Worm (Caenorhabditis elegans) whole organism, L1 larva: ENCODE measurements around the gene lgc-45.

Experiments
- aha-1 ChIP-seq: fragments of 150-350 bp; optimal IDR thresholded peaks from 2 replicates; lab custom pipeline; 2014; ENCODE audit warnings: missing biosample characterization, missing genetic modification characterization
- alr-1 ChIP-seq: fragments of 200-800 bp; sonication (Bioruptor generic); optimal IDR thresholded peaks from 2 replicates; lab custom pipeline; 2018; ENCODE audit warnings: borderline replicate concordance, mild to moderate bottlenecking, missing genetic modification characterization, missing compliant biosample characterization
- ama-1 ChIP-seq: fragments of 150-350 bp; optimal IDR thresholded peaks from 2 replicates; lab custom pipeline; 2014
- blmp-1 ChIP-seq: fragments of 150-350 bp; optimal IDR thresholded peaks from 2 replicates; lab custom pipeline; 2014; ENCODE audit warnings: missing biosample characterization, missing genetic modification characterization
- ceh-90 ChIP-seq: sonication (generic microtip); optimal IDR thresholded peaks from 2 replicates; lab custom pipeline; 2016; ENCODE audit warnings: missing genetic modification characterization, missing compliant biosample characterization
- dpl-1 ChIP-seq, 3 experiments: fragments of 150-350 bp in 2 of 3; sonication (generic microtip) in 1 of 3; optimal IDR thresholded peaks; 2 replicates each; lab custom pipeline; 2014 to 2017; ENCODE audit warnings: missing biosample characterization in 3 of 3, missing genetic modification characterization in 3 of 3, missing genetic modification reagents in 3 of 3
- efl-3 ChIP-seq: fragments of 200-800 bp; sonication (Bioruptor generic); optimal IDR thresholded peaks from 2 replicates; lab custom pipeline; 2018; ENCODE audit warnings: mild to moderate bottlenecking, missing genetic modification characterization, missing compliant biosample characterization
- egl-13 ChIP-seq: sonication (generic microtip); optimal IDR thresholded peaks from 2 replicates; lab custom pipeline; 2016; ENCODE audit warnings: missing genotype, missing genetic modification reagents, missing genetic modification characterization, missing compliant biosample characterization
- egl-27 ChIP-seq, 2 experiments: fragments of 150-350 bp in 1 of 2; sonication (generic microtip); optimal IDR thresholded peaks; 3 replicates each; lab custom pipeline; 2017 to 2018; ENCODE audit warnings: missing biosample characterization in 2 of 2, missing genetic modification characterization in 2 of 2, missing genetic modification reagents in 2 of 2
- elt-3 ChIP-seq, 6 experiments: fragments of 150-350 bp in 1 of 6; sonication (generic microtip); optimal IDR thresholded peaks; 2 replicates each; lab custom pipeline; 2017 to 2018; ENCODE audit warnings: missing biosample characterization in 6 of 6, missing genetic modification characterization in 6 of 6, inconsistent platforms in 1 of 6
- ets-5 ChIP-seq: fragments of 200-800 bp; sonication (Bioruptor generic); IDR thresholded peaks from 2 replicates; pipeline ENCODE4 v1.3.6; 2022; ENCODE audit warnings: missing genetic modification characterization, missing compliant biosample characterization
- fkh-4 ChIP-seq: sonication (generic microtip); optimal IDR thresholded peaks from 2 replicates; lab custom pipeline; 2016; ENCODE audit warnings: missing compliant biosample characterization, missing genetic modification characterization, borderline replicate concordance
- fkh-8 ChIP-seq: sonication (generic microtip); optimal IDR thresholded peaks from 2 replicates; lab custom pipeline; 2016; ENCODE audit warnings: mild to moderate bottlenecking, missing genetic modification characterization, missing compliant biosample characterization
- grh-1 ChIP-seq: fragments of 200-800 bp; sonication (Bioruptor generic); IDR thresholded peaks from 2 replicates; pipeline ENCODE4 v1.3.6; 2022; ENCODE audit warnings: missing genetic modification reagents, missing genetic modification characterization, missing compliant biosample characterization
- hlh-4 ChIP-seq: sonication (generic microtip); optimal IDR thresholded peaks from 2 replicates; lab custom pipeline; 2016; ENCODE audit warnings: mild to moderate bottlenecking, missing genetic modification characterization, missing compliant biosample characterization
- hpl-2 ChIP-seq: fragments of 150-350 bp; optimal IDR thresholded peaks from 2 replicates; lab custom pipeline; 2014; ENCODE audit warnings: missing biosample characterization, missing genetic modification reagents, missing genetic modification characterization
- irx-1 ChIP-seq: sonication (generic microtip); optimal IDR thresholded peaks from 2 replicates; lab custom pipeline; 2016; ENCODE audit warnings: missing genetic modification characterization, missing compliant biosample characterization
- isw-1 ChIP-seq: fragments of 200-800 bp; sonication (Bioruptor generic); IDR thresholded peaks from 2 replicates; pipeline ENCODE4 v1.3.6; 2022; ENCODE audit warnings: missing genetic modification characterization, missing compliant biosample characterization
- jun-1 ChIP-seq: fragments of 150-350 bp; optimal IDR thresholded peaks from 2 replicates; lab custom pipeline; 2014; ENCODE audit warnings: missing biosample characterization, missing genetic modification reagents, missing genetic modification characterization
- lin-13 ChIP-seq: fragments of 150-350 bp; optimal IDR thresholded peaks from 2 replicates; lab custom pipeline; 2014; ENCODE audit warnings: missing biosample characterization, missing genetic modification reagents, missing genetic modification characterization
- lin-39 ChIP-seq: fragments of 150-350 bp; optimal IDR thresholded peaks from 2 replicates; lab custom pipeline; 2014; ENCODE audit warnings: missing biosample characterization, missing genetic modification reagents, missing genetic modification characterization
- mdl-1 ChIP-seq, 2 experiments: fragments of 150-350 bp; optimal IDR thresholded peaks; 2 replicates each; lab custom pipeline; 2014 to 2017; ENCODE audit warnings: missing biosample characterization in 2 of 2, missing genetic modification characterization in 2 of 2, inconsistent platforms in 1 of 2
- nhr-12 ChIP-seq: sonication (generic microtip); optimal IDR thresholded peaks from 2 replicates; lab custom pipeline; 2017; ENCODE audit warnings: missing biosample characterization, missing genetic modification characterization
- nhr-237 ChIP-seq: fragments of 150-350 bp; optimal IDR thresholded peaks from 2 replicates; lab custom pipeline; 2014; ENCODE audit warnings: missing biosample characterization, missing genetic modification characterization
- nhr-76 ChIP-seq: sonication (generic microtip); optimal IDR thresholded peaks from 2 replicates; lab custom pipeline; 2017; ENCODE audit warnings: missing biosample characterization, missing genetic modification characterization
- nhr-77 ChIP-seq: fragments of 150-350 bp; optimal IDR thresholded peaks from 2 replicates; lab custom pipeline; 2014; ENCODE audit warnings: missing biosample characterization, missing genetic modification characterization
- nhr-84 ChIP-seq: sonication (generic microtip); optimal IDR thresholded peaks from 2 replicates; lab custom pipeline; 2017; ENCODE audit warnings: missing biosample characterization, missing genetic modification characterization
- nhr-90 ChIP-seq: sonication (generic microtip); optimal IDR thresholded peaks from 2 replicates; lab custom pipeline; 2016; ENCODE audit warnings: mild to moderate bottlenecking, missing genetic modification characterization, missing compliant biosample characterization; ENCODE audit not compliant: poor library complexity
- pag-3 ChIP-seq: sonication (generic microtip); optimal IDR thresholded peaks from 2 replicates; lab custom pipeline; 2017; ENCODE audit warnings: missing genetic modification characterization, mild to moderate bottlenecking, missing compliant biosample characterization, antibody characterized with exemption, borderline replicate concordance; ENCODE audit not compliant: insufficient read depth
- pax-3 ChIP-seq: fragments of 200-800 bp; sonication (Bioruptor generic); optimal IDR thresholded peaks from 2 replicates; lab custom pipeline; 2018; ENCODE audit warnings: mild to moderate bottlenecking, missing genetic modification characterization, moderate library complexity, missing compliant biosample characterization
- pqm-1 ChIP-seq: sonication (generic microtip); optimal IDR thresholded peaks from 3 replicates; lab custom pipeline; 2017; ENCODE audit warnings: missing biosample characterization, missing genetic modification characterization
- rnt-1 ChIP-seq: sonication (generic microtip); optimal IDR thresholded peaks from 2 replicates; lab custom pipeline; 2016; ENCODE audit warnings: mild to moderate bottlenecking, missing genetic modification characterization, moderate library complexity, missing compliant biosample characterization
- skn-1 ChIP-seq: fragments of 150-350 bp; optimal IDR thresholded peaks from 2 replicates; lab custom pipeline; 2014; ENCODE audit warnings: missing biosample characterization, missing genetic modification characterization
- snpc-4 ChIP-seq: fragments of 150-350 bp; optimal IDR thresholded peaks from 2 replicates; lab custom pipeline; 2014; ENCODE audit warnings: missing biosample characterization, missing genetic modification characterization
- sox-4 ChIP-seq: sonication (generic microtip); optimal IDR thresholded peaks from 2 replicates; lab custom pipeline; 2016; ENCODE audit warnings: missing genetic modification characterization, missing compliant biosample characterization
- sup-37 ChIP-seq: fragments of 200-800 bp; sonication (Bioruptor generic); optimal IDR thresholded peaks from 2 replicates; lab custom pipeline; 2018; ENCODE audit warnings: mild to moderate bottlenecking, missing genetic modification characterization, missing compliant biosample characterization
- unc-130 ChIP-seq: fragments of 150-350 bp; optimal IDR thresholded peaks from 2 replicates; lab custom pipeline; 2017; ENCODE audit warnings: missing biosample characterization, missing genetic modification characterization, inconsistent platforms
- unc-62 ChIP-seq: fragments of 150-350 bp; optimal IDR thresholded peaks from 2 replicates; lab custom pipeline; 2014; ENCODE audit warnings: missing biosample characterization, missing genetic modification reagents, missing genetic modification characterization
- unc-98 ChIP-seq: fragments of 200-800 bp; sonication (Bioruptor generic); IDR thresholded peaks from 2 replicates; pipeline ENCODE4 v1.3.6; 2022; ENCODE audit warnings: missing genetic modification characterization, missing compliant biosample characterization
- vab-15 ChIP-seq: sonication (generic microtip); optimal IDR thresholded peaks from 2 replicates; lab custom pipeline; 2017; ENCODE audit warnings: missing genotype, mild to moderate bottlenecking, missing genetic modification characterization, missing compliant biosample characterization
- xbp-1 ChIP-seq: sonication (generic microtip); optimal IDR thresholded peaks from 2 replicates; lab custom pipeline; 2016; ENCODE audit warnings: missing genetic modification characterization, missing compliant biosample characterization
- ztf-4 ChIP-seq: fragments of 150-350 bp; optimal IDR thresholded peaks from 2 replicates; lab custom pipeline; 2014; ENCODE audit warnings: missing biosample characterization, missing genetic modification characterization

The lgc-45 gene

ce11 chrII:3570927-3571538 lies 13.8 kb downstream of the lgc-45 start, which contains the start of the genes clec-128 and clec-129:
Gene clec-128 (minus strand): TSS chrII:3571027.
Gene clec-129 (plus strand): TSS chrII:3571488.
- TF ChIP-seq ztf-4 (no peak), grh-1 (GFP tag; lab: Robert Waterston, UW) (no peak), elt-3 (tag; optimal IDR thresholded peaks at IDR 0.05; lab: Kevin White, UChicago) (no peak), egl-13 (tag; lab: Kevin White, UChicago) (no peak), jun-1 (tag; lab: Kevin White, UChicago) (no peak)
- TF ChIP-seq, all 84 proteins: peak for 0

ce11 chrII:3573255-3573654 lies 16.0 kb downstream of the lgc-45 start, which contains the start of gene clec-130:
Gene clec-130 (plus strand): TSS chrII:3573555.
- no peak for TF ChIP-seq sup-37 (GFP tag; lab: Kevin White, UChicago)
- TF ChIP-seq skn-1 = no peak
- no peak for TF ChIP-seq sox-4
- no peak for TF ChIP-seq unc-98 (GFP tag; lab: Robert Waterston, UW)
- TF ChIP-seq pag-3 (tag; lab: Kevin White, UChicago) = no peak
- no peak for TF ChIP-seq nhr-90
- TF ChIP-seq nhr-12 (tag; lab: Kevin White, UChicago) = no peak
- no peak for TF ChIP-seq hpl-2
- TF ChIP-seq fkh-8 = no peak
- no peak for TF ChIP-seq blmp-1
- no peak for TF ChIP-seq grh-1 (GFP tag; lab: Robert Waterston, UW)
- TF ChIP-seq egl-27 (tag; optimal IDR thresholded peaks at IDR 0.05; lab: Kevin White, UChicago) = no peak
- no peak for TF ChIP-seq isw-1 (GFP tag; lab: Robert Waterston, UW)
- no peak for TF ChIP-seq irx-1 (tag; lab: Kevin White, UChicago)
- TF ChIP-seq unc-130 (tag; lab: Kevin White, UChicago) = no peak
- TF ChIP-seq nhr-77 = no peak

- TF ChIP-seq pqm-1 (tag; lab: Kevin White, UChicago) (no peak), nhr-84 (no peak), ceh-90 (tag; lab: Kevin White, UChicago) (no peak), lin-13 (no peak), nhr-76 (tag; lab: Kevin White, UChicago) (no peak), isw-1 (GFP tag; lab: Robert Waterston, UW) (no peak), pax-3 (tag; lab: Kevin White, UChicago) (no peak), vab-15 (tag; lab: Kevin White, UChicago) (no peak), ets-5 (GFP tag; lab: Robert Waterston, UW) (no peak), snpc-4 (tag; lab: Kevin White, UChicago) (no peak), fkh-8 (no peak), ama-1 (lab: Kevin White, UChicago) (no peak), xbp-1 (tag; lab: Kevin White, UChicago) (no peak), alr-1 (tag; lab: Kevin White, UChicago) (no peak), unc-62 (no peak), elt-3 (tag; optimal IDR thresholded peaks at IDR 0.05; lab: Kevin White, UChicago) (no peak), rnt-1 (no peak), efl-3 (GFP tag; lab: Kevin White, UChicago) (no peak), nhr-237 (tag; lab: Kevin White, UChicago) (no peak)
- TF ChIP-seq, all 84 proteins: peak for 0
Observed at ce11 chrII:3576742-3577141, 19.5 kb downstream of the lgc-45 start, which contains the start of gene clec-132. Gene clec-132 (plus strand): TSS chrII:3577042.

ce11 chrII:3578121-3578520 lies 20.8 kb downstream of the lgc-45 start, which contains the start of gene clec-133:
Gene clec-133 (plus strand): TSS chrII:3578421.
- TF ChIP-seq egl-13 (tag; lab: Kevin White, UChicago) = no peak
- TF ChIP-seq hlh-4 (tag; lab: Kevin White, UChicago) = no peak
- no peak for TF ChIP-seq nhr-237 (tag; lab: Kevin White, UChicago)
- no peak for TF ChIP-seq pax-3 (tag; lab: Kevin White, UChicago)
- no peak for TF ChIP-seq mdl-1 (tag; optimal IDR thresholded peaks at IDR 0.05; lab: Kevin White, UChicago)
- TF ChIP-seq pag-3 (tag; lab: Kevin White, UChicago) = no peak
- no peak for TF ChIP-seq lin-39 (tag; lab: Kevin White, UChicago)
- TF ChIP-seq fkh-8 = no peak
- TF ChIP-seq dpl-1 (GFP tag; optimal IDR thresholded peaks at IDR 0.05; lab: Kevin White, UChicago) = no peak
- no peak for TF ChIP-seq aha-1
- TF ChIP-seq fkh-4 (tag; lab: Kevin White, UChicago) = no peak
